Worm (Caenorhabditis elegans) whole organism, L1 larva: Measurements from ENCODE around the gene C26H9A.4.
"Not testable (repeated sequence)": the region's sequence is repeated elsewhere in the genome, so short reads cannot be mapped to it uniquely, and the experiment has no call there.

ENCODE experiments used
- ama-1 ChIP-seq: fragments of 150-350 bp; optimal IDR thresholded peaks from 2 replicates; lab custom pipeline; 2014
- dpl-1 ChIP-seq, 3 experiments: fragments of 150-350 bp in 2 of 3; sonication (generic microtip) in 1 of 3; optimal IDR thresholded peaks; 2 replicates each; lab custom pipeline; 2014 to 2017; ENCODE audit warnings: missing biosample characterization in 3 of 3, missing genetic modification characterization in 3 of 3, missing genetic modification reagents in 3 of 3
- elt-3 ChIP-seq, 6 experiments: fragments of 150-350 bp in 1 of 6; sonication (generic microtip); optimal IDR thresholded peaks; 2 replicates each; lab custom pipeline; 2017 to 2018; ENCODE audit warnings: missing biosample characterization in 6 of 6, missing genetic modification characterization in 6 of 6, inconsistent platforms in 1 of 6
- ets-5 ChIP-seq: fragments of 200-800 bp; sonication (Bioruptor generic); IDR thresholded peaks from 2 replicates; pipeline ENCODE4 v1.3.6; 2022; ENCODE audit warnings: missing genetic modification characterization, missing compliant biosample characterization
- fkh-10 ChIP-seq: sonication (generic microtip); optimal IDR thresholded peaks from 2 replicates; lab custom pipeline; 2017; ENCODE audit warnings: missing biosample characterization, missing genetic modification reagents, missing genetic modification characterization
- lin-13 ChIP-seq: fragments of 150-350 bp; optimal IDR thresholded peaks from 2 replicates; lab custom pipeline; 2014; ENCODE audit warnings: missing biosample characterization, missing genetic modification reagents, missing genetic modification characterization
- lsy-2 ChIP-seq, 2 experiments: fragments of 150-350 bp; optimal IDR thresholded peaks; 2 replicates each; lab custom pipeline; 2014; ENCODE audit warnings: missing biosample characterization in 2 of 2, missing genetic modification characterization in 2 of 2
- mep-1 ChIP-seq: fragments of 150-350 bp; optimal IDR thresholded peaks from 2 replicates; lab custom pipeline; 2014; ENCODE audit warnings: missing biosample characterization, missing genetic modification characterization
- nhr-47 ChIP-seq: sonication (generic microtip); optimal IDR thresholded peaks from 2 replicates; lab custom pipeline; 2016; ENCODE audit warnings: mild to moderate bottlenecking, missing genetic modification characterization, moderate library complexity, missing compliant biosample characterization
- pag-3 ChIP-seq: sonication (generic microtip); optimal IDR thresholded peaks from 2 replicates; lab custom pipeline; 2017; ENCODE audit warnings: missing genetic modification characterization, mild to moderate bottlenecking, missing compliant biosample characterization, antibody characterized with exemption, borderline replicate concordance; ENCODE audit not compliant: insufficient read depth
- pqm-1 ChIP-seq: sonication (generic microtip); optimal IDR thresholded peaks from 3 replicates; lab custom pipeline; 2017; ENCODE audit warnings: missing biosample characterization, missing genetic modification characterization
- skn-1 ChIP-seq: fragments of 150-350 bp; optimal IDR thresholded peaks from 2 replicates; lab custom pipeline; 2014; ENCODE audit warnings: missing biosample characterization, missing genetic modification characterization
- zag-1 ChIP-seq: fragments of 150-350 bp; optimal IDR thresholded peaks from 2 replicates; lab custom pipeline; 2014; ENCODE audit warnings: missing biosample characterization, missing genetic modification characterization
- ztf-4 ChIP-seq: fragments of 150-350 bp; optimal IDR thresholded peaks from 2 replicates; lab custom pipeline; 2014; ENCODE audit warnings: missing biosample characterization, missing genetic modification characterization

ce11 chrIV:12639311-12639710 lies 13.9 kb upstream of the C26H9A.4 start, which contains the start of gene C26H9A.3:
- not testable (repeated sequence) for TF ChIP-seq ets-5 (GFP tag; lab: Robert Waterston, UW); dpl-1 (GFP tag; optimal IDR thresholded peaks at IDR 0.05; lab: Kevin White, UChicago); nhr-47; ztf-4 (tag; lab: Kevin White, UChicago); zag-1 (tag; lab: Kevin White, UChicago); skn-1 (tag; lab: Kevin White, UChicago); pag-3 (tag; lab: Kevin White, UChicago); lin-13; mep-1; fkh-10 (GFP tag; lab: Kevin White, UChicago); pqm-1 (tag; lab: Kevin White, UChicago); elt-3 (tag; optimal IDR thresholded peaks at IDR 0.05; lab: Kevin White, UChicago); lsy-2 (tag; optimal IDR thresholded peaks at IDR 0.05; lab: Kevin White, UChicago); ama-1 (lab: Kevin White, UChicago)
